Fruit fly (Drosophila melanogaster) whole organism, embryonic: Measurements from ENCODE around the gene CG9444.

ENCODE experiments used
- Abd-B ChIP-seq: fragments of 200-800 bp; sonication (Bioruptor generic); optimal IDR thresholded peaks from 2 replicates; lab custom pipeline; 2018; ENCODE audit warnings: missing biosample characterization, mild to moderate bottlenecking, missing genetic modification characterization, moderate library complexity
- CG10654 ChIP-seq: fragments of 200-800 bp; sonication (Bioruptor generic); optimal IDR thresholded peaks from 2 replicates; lab custom pipeline; 2016; ENCODE audit warnings: missing biosample characterization, missing genetic modification characterization
- CG11085 ChIP-seq: fragments of 200-800 bp; sonication (Bioruptor generic); IDR thresholded peaks from 2 replicates; pipeline ENCODE4 v1.3.6; 2022; ENCODE audit warnings: missing biosample characterization, missing genetic modification characterization
- CG11247 ChIP-seq: fragments of 200-800 bp; sonication (Bioruptor generic); IDR thresholded peaks from 2 replicates; pipeline ENCODE4 v1.3.6; 2022; ENCODE audit warnings: missing biosample characterization, missing genetic modification characterization
- CG12155 ChIP-seq: fragments of 200-800 bp; sonication (Bioruptor generic); optimal IDR thresholded peaks from 3 replicates; lab custom pipeline; 2016; ENCODE audit warnings: missing biosample characterization, missing genetic modification characterization
- CG12391 ChIP-seq: fragments of 200-800 bp; sonication (Bioruptor generic); optimal IDR thresholded peaks from 3 replicates; lab custom pipeline; 2018; ENCODE audit warnings: missing biosample characterization, mild to moderate bottlenecking, missing genetic modification characterization, moderate library complexity
- CG13424 ChIP-seq: fragments of 200-800 bp; sonication (Bioruptor generic); optimal IDR thresholded peaks from 2 replicates; lab custom pipeline; 2019; ENCODE audit warnings: missing biosample characterization, mild to moderate bottlenecking, missing genetic modification characterization, moderate library complexity
- CG15269 ChIP-seq: fragments of 200-800 bp; sonication (Bioruptor generic); optimal IDR thresholded peaks from 2 replicates; lab custom pipeline; 2018; ENCODE audit warnings: missing biosample characterization, mild to moderate bottlenecking, missing genetic modification characterization, moderate library complexity
- CG1529 ChIP-seq: fragments of 200-800 bp; sonication (Bioruptor generic); optimal IDR thresholded peaks from 3 replicates; lab custom pipeline; 2018; ENCODE audit warnings: missing biosample characterization, missing genetic modification characterization
- CG17359 ChIP-seq: fragments of 200-800 bp; sonication (Bioruptor generic); optimal IDR thresholded peaks from 3 replicates; lab custom pipeline; 2018; ENCODE audit warnings: missing biosample characterization, mild to moderate bottlenecking, missing genetic modification characterization, moderate library complexity
- CG18764 ChIP-seq: fragments of 200-800 bp; sonication (Bioruptor generic); optimal IDR thresholded peaks from 3 replicates; lab custom pipeline; 2016; ENCODE audit warnings: missing biosample characterization, missing genetic modification characterization
- CG2120 ChIP-seq: fragments of 200-800 bp; sonication (Bioruptor generic); optimal IDR thresholded peaks from 3 replicates; lab custom pipeline; 2016; ENCODE audit warnings: missing biosample characterization, missing genetic modification characterization
- CG7839 ChIP-seq: fragments of 200-800 bp; sonication (Bioruptor generic); optimal IDR thresholded peaks from 3 replicates; lab custom pipeline; 2018; ENCODE audit warnings: missing biosample characterization, mild to moderate bottlenecking, missing genetic modification characterization, moderate library complexity
- CG7987 ChIP-seq: fragments of 200-800 bp; sonication (Bioruptor generic); optimal IDR thresholded peaks from 2 replicates; lab custom pipeline; 2018; ENCODE audit warnings: missing biosample characterization, mild to moderate bottlenecking, missing genetic modification characterization, moderate library complexity
- CG9817 ChIP-seq: fragments of 200-800 bp; sonication (Bioruptor generic); optimal IDR thresholded peaks from 2 replicates; lab custom pipeline; 2018; ENCODE audit warnings: missing biosample characterization, mild to moderate bottlenecking, missing genetic modification characterization, moderate library complexity
- CoRest ChIP-seq: fragments of 200-800 bp; sonication (Bioruptor generic); optimal IDR thresholded peaks from 3 replicates; lab custom pipeline; 2018; ENCODE audit warnings: missing biosample characterization, mild to moderate bottlenecking, missing genetic modification characterization, moderate library complexity
- CrebB ChIP-seq: fragments of 200-800 bp; sonication (Bioruptor generic); optimal IDR thresholded peaks from 3 replicates; lab custom pipeline; 2018; ENCODE audit warnings: missing biosample characterization, mild to moderate bottlenecking, missing genetic modification characterization
- Deaf1 ChIP-seq: fragments of 200-800 bp; optimal IDR thresholded peaks from 3 replicates; lab custom pipeline; 2019; ENCODE audit warnings: missing biosample characterization, mild to moderate bottlenecking, missing genetic modification characterization, moderate library complexity
- Ets65A ChIP-seq: fragments of 200-800 bp; sonication (Bioruptor generic); peaks from one replicate; lab custom pipeline; 2016; ENCODE audit warnings: missing biosample characterization, missing genetic modification characterization
- Fer3 ChIP-seq: fragments of 200-800 bp; sonication (Bioruptor generic); optimal IDR thresholded peaks from 2 replicates; lab custom pipeline; 2018; ENCODE audit warnings: missing biosample characterization, mild to moderate bottlenecking, missing genetic modification characterization, moderate library complexity
- Hmr ChIP-seq: fragments of 200-800 bp; sonication (Bioruptor generic); optimal IDR thresholded peaks from 3 replicates; lab custom pipeline; 2017; ENCODE audit warnings: mild to moderate bottlenecking, missing biosample characterization, missing genetic modification reagents, missing genetic modification characterization
- Hmx ChIP-seq: fragments of 200-800 bp; sonication (Bioruptor generic); optimal IDR thresholded peaks from 2 replicates; lab custom pipeline; 2016; ENCODE audit warnings: missing biosample characterization, missing genetic modification characterization
- Hr78 ChIP-seq, 2 experiments: fragments of 200-800 bp in 1 of 2; fragments of >200 bp in 1 of 2; sonication (Bioruptor generic) in 1 of 2; optimal IDR thresholded peaks; 2 replicates each; lab custom pipeline; 2017 to 2019; ENCODE audit warnings: missing biosample characterization in 2 of 2, missing genetic modification characterization in 2 of 2, mild to moderate bottlenecking in 1 of 2, moderate library complexity in 1 of 2
- NC2α ChIP-seq: fragments of 200-800 bp; sonication (Bioruptor generic); optimal IDR thresholded peaks from 2 replicates; lab custom pipeline; 2016; ENCODE audit warnings: missing biosample characterization, missing genetic modification characterization
- NfI ChIP-seq: fragments of 200-800 bp; sonication (Bioruptor generic); optimal IDR thresholded peaks from 3 replicates; lab custom pipeline; 2018; ENCODE audit warnings: missing biosample characterization, mild to moderate bottlenecking, missing genetic modification characterization, moderate library complexity
- Oli ChIP-seq: fragments of 200-800 bp; sonication (Bioruptor generic); optimal IDR thresholded peaks from 2 replicates; lab custom pipeline; 2018; ENCODE audit warnings: missing biosample characterization, mild to moderate bottlenecking, missing genetic modification characterization, moderate library complexity
- PHDP ChIP-seq: fragments of 200-800 bp; sonication (Bioruptor generic); optimal IDR thresholded peaks from 3 replicates; lab custom pipeline; 2018; ENCODE audit warnings: missing biosample characterization, mild to moderate bottlenecking, missing genetic modification characterization, moderate library complexity
- Sox102F ChIP-seq: fragments of 200-800 bp; sonication (Bioruptor generic); optimal IDR thresholded peaks from 2 replicates; lab custom pipeline; 2018; ENCODE audit warnings: missing biosample characterization, mild to moderate bottlenecking, missing genetic modification characterization, moderate library complexity
- Sry-β ChIP-seq: fragments of 200-800 bp; sonication (Bioruptor generic); optimal IDR thresholded peaks from 2 replicates; lab custom pipeline; 2018; ENCODE audit warnings: missing biosample characterization, mild to moderate bottlenecking, missing genetic modification characterization, moderate library complexity
- Ssrp ChIP-seq: fragments of 200-800 bp; sonication (Bioruptor generic); optimal IDR thresholded peaks from 2 replicates; lab custom pipeline; 2018; ENCODE audit warnings: missing biosample characterization, mild to moderate bottlenecking, missing genetic modification characterization, moderate library complexity
- aop ChIP-seq: fragments of 200-800 bp; sonication (Bioruptor generic); IDR thresholded peaks from 2 replicates; pipeline ENCODE4 v1.3.6; 2022; ENCODE audit warnings: missing biosample characterization, missing genetic modification characterization
- az2 ChIP-seq: fragments of 200-800 bp; sonication (Bioruptor generic); optimal IDR thresholded peaks from 3 replicates; lab custom pipeline; 2016; ENCODE audit warnings: missing biosample characterization, missing genetic modification characterization
- bbx ChIP-seq: fragments of 200-800 bp; sonication (Bioruptor generic); IDR thresholded peaks from 2 replicates; pipeline ENCODE4 v1.3.6; 2022; ENCODE audit warnings: missing biosample characterization, missing genetic modification characterization; ENCODE audit not compliant: partially characterized antibody
- bigmax ChIP-seq: fragments of 200-800 bp; sonication (Bioruptor generic); optimal IDR thresholded peaks from 2 replicates; lab custom pipeline; 2018; ENCODE audit warnings: missing biosample characterization, mild to moderate bottlenecking, missing genetic modification characterization
- bsh ChIP-seq, 2 experiments: fragments of 200-800 bp; sonication (Bioruptor generic); optimal IDR thresholded peaks; 2 replicates each; lab custom pipeline; 2017 to 2018; ENCODE audit warnings: mild to moderate bottlenecking in 2 of 2, missing biosample characterization in 2 of 2, missing genetic modification characterization in 2 of 2, moderate library complexity in 1 of 2
- dmrt99B ChIP-seq: fragments of 200-800 bp; sonication (Bioruptor generic); optimal IDR thresholded peaks from 2 replicates; lab custom pipeline; 2018; ENCODE audit warnings: missing biosample characterization, mild to moderate bottlenecking, missing genetic modification characterization, moderate library complexity
- dpn ChIP-seq, 2 experiments: fragments of 200-800 bp; sonication (Bioruptor generic); optimal IDR thresholded peaks; 3 replicates each; lab custom pipeline; 2016; ENCODE audit warnings: missing biosample characterization in 2 of 2, missing genetic modification characterization in 2 of 2
- gfzf ChIP-seq: fragments of 200-800 bp; sonication (Bioruptor generic); optimal IDR thresholded peaks from 2 replicates; lab custom pipeline; 2016; ENCODE audit warnings: missing biosample characterization, mild to moderate bottlenecking, missing genetic modification characterization, moderate library complexity
- grau ChIP-seq: fragments of 200-800 bp; optimal IDR thresholded peaks from 3 replicates; lab custom pipeline; 2019; ENCODE audit warnings: missing biosample characterization, mild to moderate bottlenecking, missing genetic modification characterization, moderate library complexity
- kay ChIP-seq: fragments of 200-800 bp; sonication (Bioruptor generic); optimal IDR thresholded peaks from 2 replicates; lab custom pipeline; 2016; ENCODE audit warnings: missing biosample characterization, missing genetic modification characterization
- lilli ChIP-seq: fragments of 200-800 bp; sonication (Bioruptor generic); optimal IDR thresholded peaks from 3 replicates; lab custom pipeline; 2016; ENCODE audit warnings: missing biosample characterization, missing genetic modification characterization
- mirr ChIP-seq: fragments of 200-800 bp; sonication (Bioruptor generic); optimal IDR thresholded peaks from 3 replicates; lab custom pipeline; 2018; ENCODE audit warnings: missing biosample characterization, mild to moderate bottlenecking, missing genetic modification characterization
- pzg ChIP-seq: fragments of 200-800 bp; sonication (Bioruptor generic); optimal IDR thresholded peaks from 3 replicates; lab custom pipeline; 2018; ENCODE audit warnings: missing biosample characterization, mild to moderate bottlenecking, missing genetic modification characterization, moderate library complexity
- sc ChIP-seq, 3 experiments: fragments of >200 bp in 2 of 3; fragments of 200-800 bp in 1 of 3; sonication (Bioruptor generic) in 1 of 3; optimal IDR thresholded peaks; 2 replicates in 2 of 3; 3 replicates in 1 of 3; lab custom pipeline; 2017; ENCODE audit warnings: mild to moderate bottlenecking in 1 of 3, missing biosample characterization in 1 of 3, missing genetic modification characterization in 1 of 3, missing genetic modification reagents in 1 of 3
- sens ChIP-seq: fragments of 200-800 bp; sonication (Bioruptor generic); peaks from one replicate; lab custom pipeline; 2016; ENCODE audit warnings: missing biosample characterization, missing genetic modification characterization
- unpg ChIP-seq: fragments of 200-800 bp; sonication (Bioruptor generic); optimal IDR thresholded peaks from 3 replicates; lab custom pipeline; 2018; ENCODE audit warnings: missing biosample characterization, mild to moderate bottlenecking, missing genetic modification characterization, moderate library complexity
- zf30C ChIP-seq: fragments of 200-800 bp; sonication (Bioruptor generic); optimal IDR thresholded peaks from 3 replicates; lab custom pipeline; 2018; ENCODE audit warnings: missing biosample characterization, mild to moderate bottlenecking, missing genetic modification characterization

CG9444 gene

dm6 chr3R:9702567-9702966 lies 18.5 kb upstream of the CG9444 start (continued):
- TF ChIP-seq Hmx (GFP tag; lab: Kevin White, UChicago) (peak; percentile 23), zf30C (GFP tag; lab: Kevin White, UChicago) (no peak)

DNA sequence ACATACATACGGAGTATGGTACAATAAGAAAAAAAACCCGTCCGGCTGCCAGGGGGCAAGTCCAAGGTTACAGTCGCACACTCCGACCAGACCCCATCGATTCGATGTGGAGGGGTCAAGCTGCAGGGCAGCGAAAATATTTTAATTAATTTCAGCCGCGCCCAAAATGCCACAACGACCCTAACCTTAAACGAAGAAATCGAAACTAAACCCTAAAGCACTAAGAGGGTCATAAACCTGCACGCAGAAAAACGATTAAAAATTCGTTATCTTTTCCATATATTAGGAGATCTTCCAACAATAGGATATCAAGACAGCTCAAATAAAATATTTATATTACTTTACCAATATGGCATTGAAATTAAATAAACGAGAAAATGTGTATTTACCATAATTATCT lies 17.8 kb upstream of the CG9444 start:
- TF ChIP-seq aop (GFP tag; lab: Robert Waterston, UW) (no peak), CrebB (tag; lab: Kevin White, UChicago) (no peak), dpn (GFP tag; optimal IDR thresholded peaks at IDR 0.05; lab: Kevin White, UChicago) (peak in 1 of 2 experiments; percentile 9), CG7839 (peak; percentile 27), Fer3 (peak; percentile 20), CG9817 (tag; lab: Kevin White, UChicago) (no peak), CG17359 (tag; lab: Kevin White, UChicago) (peak; percentile 30), CG10654 (GFP tag; lab: Kevin White, UChicago) (no peak), NC2α (GFP tag; lab: Kevin White, UChicago) (no peak), CG11085 (GFP tag; lab: Robert Waterston, UW) (no peak), sc (optimal IDR thresholded peaks at IDR 0.05; lab: Kevin White, UChicago) (no peak), sc (GFP tag; optimal IDR thresholded peaks at IDR 0.05; lab: Kevin White, UChicago) (no peak), mirr (no peak), CG1529 (GFP tag; lab: Kevin White, UChicago) (no peak), CG2120 (GFP tag; lab: Kevin White, UChicago) (peak; percentile 33), Sry-β (GFP tag; lab: Kevin White, UChicago) (no peak), CG18764 (GFP tag; lab: Kevin White, UChicago) (no peak), NfI (GFP tag; lab: Kevin White, UChicago) (peak; percentile 34), unpg (peak; percentile 13), pzg (GFP tag; lab: Kevin White, UChicago) (no peak), CG12155 (GFP tag; lab: Kevin White, UChicago) (peak; percentile 4), sens (GFP tag; lab: Kevin White, UChicago) (no peak), Sox102F (peak; percentile 62), az2 (GFP tag; lab: Kevin White, UChicago) (peak; percentile 25), Oli (peak; percentile 8), lilli (GFP tag; lab: Kevin White, UChicago) (peak; percentile 2), Ssrp (tag; lab: Kevin White, UChicago) (peak; percentile 24), grau (peak; percentile 36), Hmr (GFP tag; lab: Kevin White, UChicago) (no peak), Ets65A (GFP tag; lab: Kevin White, UChicago) (peak; percentile 11), CG11247 (GFP tag; lab: Robert Waterston, UW) (no peak), bsh (GFP tag; optimal IDR thresholded peaks at IDR 0.05; lab: Kevin White, UChicago) (no peak), bbx (GFP tag; lab: Robert Waterston, UW) (no peak), dmrt99B (tag; lab: Kevin White, UChicago) (peak; percentile 22), CoRest (tag; lab: Kevin White, UChicago) (peak; percentile 23), Abd-B (GFP tag; lab: Kevin White, UChicago) (peak; percentile 36), Deaf1 (tag; lab: Kevin White, UChicago) (no peak), CG7987 (GFP tag; lab: Kevin White, UChicago) (no peak), Hr78 (GFP tag; optimal IDR thresholded peaks at IDR 0.05; lab: Kevin White, UChicago) (peak in 1 of 2 experiments; percentile 72), CG15269 (tag; lab: Kevin White, UChicago) (peak; percentile 62), CG12391 (tag; lab: Kevin White, UChicago) (peak; percentile 21), PHDP (tag; lab: Kevin White, UChicago) (peak; percentile 2), gfzf (GFP tag; lab: Kevin White, UChicago) (no peak), bigmax (peak; percentile 51), CG13424 (tag; lab: Kevin White, UChicago) (peak; percentile 50), kay (GFP tag; lab: Kevin White, UChicago) (no peak)
